Worm (Caenorhabditis elegans) whole organism, late embryonic: ENCODE data around the gene pals-40.

ENCODE experiments used
- C08G9.2 ChIP-seq: sonication (generic microtip); optimal IDR thresholded peaks from 2 replicates; lab custom pipeline; 2016; ENCODE audit warnings: mild to moderate bottlenecking, missing genetic modification characterization, moderate library complexity, missing compliant biosample characterization
- C38D4.7 ChIP-seq: fragments of 200-800 bp; sonication (Bioruptor generic); optimal IDR thresholded peaks from 2 replicates; lab custom pipeline; 2018; ENCODE audit warnings: mild to moderate bottlenecking, missing genetic modification characterization, moderate library complexity, missing compliant biosample characterization
- ama-1 ChIP-seq: fragments of 150-350 bp; optimal IDR thresholded peaks from 2 replicates; lab custom pipeline; 2014
- ceh-14 ChIP-seq: sonication (generic microtip); optimal IDR thresholded peaks from 2 replicates; lab custom pipeline; 2016; ENCODE audit warnings: missing genotype, missing genetic modification characterization, missing compliant biosample characterization
- ceh-19 ChIP-seq: fragments of 200-800 bp; sonication (Bioruptor generic); optimal IDR thresholded peaks from 2 replicates; lab custom pipeline; 2018; ENCODE audit warnings: mild to moderate bottlenecking, missing genetic modification characterization, missing compliant biosample characterization
- ceh-22 ChIP-seq: sonication (generic microtip); optimal IDR thresholded peaks from 2 replicates; lab custom pipeline; 2017; ENCODE audit warnings: missing biosample characterization, missing genetic modification characterization
- ceh-48 ChIP-seq: sonication (generic microtip); optimal IDR thresholded peaks from 2 replicates; lab custom pipeline; 2016; ENCODE audit warnings: missing genetic modification characterization, inconsistent platforms, missing compliant biosample characterization
- ceh-6 ChIP-seq: fragments of 200-800 bp; sonication (Bioruptor generic); optimal IDR thresholded peaks from 2 replicates; lab custom pipeline; 2018; ENCODE audit warnings: mild to moderate bottlenecking, missing genetic modification characterization, missing compliant biosample characterization
- che-1 ChIP-seq: sonication (generic microtip); optimal IDR thresholded peaks from 2 replicates; lab custom pipeline; 2016; ENCODE audit warnings: mild to moderate bottlenecking, missing genetic modification characterization, missing compliant biosample characterization
- elt-2 ChIP-seq: sonication (generic microtip); optimal IDR thresholded peaks from 2 replicates; lab custom pipeline; 2016; ENCODE audit warnings: missing genetic modification reagents, missing genetic modification characterization, missing compliant biosample characterization
- elt-4 ChIP-seq: sonication (generic microtip); optimal IDR thresholded peaks from 2 replicates; lab custom pipeline; 2016; ENCODE audit warnings: missing genetic modification characterization, missing compliant biosample characterization
- eyg-1 ChIP-seq: sonication (generic microtip); optimal IDR thresholded peaks from 2 replicates; lab custom pipeline; 2016; ENCODE audit warnings: missing genotype, missing genetic modification characterization, missing compliant biosample characterization
- fax-1 ChIP-seq: sonication (generic microtip); optimal IDR thresholded peaks from 2 replicates; lab custom pipeline; 2016; ENCODE audit warnings: missing genotype, missing genetic modification characterization, missing compliant biosample characterization
- fkh-10 ChIP-seq: fragments of 150-350 bp; optimal IDR thresholded peaks from 2 replicates; lab custom pipeline; 2014; ENCODE audit warnings: missing biosample characterization, missing genetic modification reagents, missing genetic modification characterization
- fkh-6 ChIP-seq: sonication (generic microtip); optimal IDR thresholded peaks from 2 replicates; lab custom pipeline; 2016; ENCODE audit warnings: missing genetic modification characterization, missing compliant biosample characterization
- gmeb-2 ChIP-seq: sonication (generic microtip); optimal IDR thresholded peaks from 2 replicates; lab custom pipeline; 2016; ENCODE audit warnings: missing genetic modification characterization, inconsistent platforms, missing compliant biosample characterization
- hlh-30 ChIP-seq: sonication (generic microtip); optimal IDR thresholded peaks from 2 replicates; lab custom pipeline; 2017; ENCODE audit warnings: antibody characterized with exemption, missing genetic modification characterization, missing compliant biosample characterization; ENCODE audit not compliant: insufficient read depth
- lim-6 ChIP-seq: sonication (generic microtip); optimal IDR thresholded peaks from 2 replicates; lab custom pipeline; 2016; ENCODE audit warnings: missing genetic modification characterization, missing compliant biosample characterization
- lin-11 ChIP-seq: fragments of 200-800 bp; sonication (Bioruptor generic); optimal IDR thresholded peaks from 2 replicates; lab custom pipeline; 2018; ENCODE audit warnings: mild to moderate bottlenecking, missing genetic modification characterization, missing compliant biosample characterization
- madf-2 ChIP-seq: sonication (generic microtip); optimal IDR thresholded peaks from 2 replicates; lab custom pipeline; 2017; ENCODE audit warnings: missing genetic modification characterization, missing compliant biosample characterization
- mec-3 ChIP-seq: sonication (generic microtip); optimal IDR thresholded peaks from 2 replicates; lab custom pipeline; 2016; ENCODE audit warnings: borderline replicate concordance, missing genetic modification characterization, missing compliant biosample characterization
- nfya-1 ChIP-seq: sonication (generic microtip); optimal IDR thresholded peaks from 2 replicates; lab custom pipeline; 2017; ENCODE audit warnings: missing genetic modification characterization, mild to moderate bottlenecking, missing compliant biosample characterization, antibody characterized with exemption, moderate library complexity
- nhr-232 ChIP-seq: sonication (generic microtip); optimal IDR thresholded peaks from 2 replicates; lab custom pipeline; 2016; ENCODE audit warnings: missing genetic modification characterization, missing compliant biosample characterization
- odd-2 ChIP-seq: sonication (generic microtip); optimal IDR thresholded peaks from 2 replicates; lab custom pipeline; 2017; ENCODE audit warnings: antibody characterized with exemption, mild to moderate bottlenecking, missing genetic modification characterization, missing compliant biosample characterization
- pag-3 ChIP-seq: sonication (generic microtip); optimal IDR thresholded peaks from 2 replicates; lab custom pipeline; 2016; ENCODE audit warnings: missing compliant biosample characterization, missing genetic modification characterization, borderline replicate concordance
- pat-9 ChIP-seq: fragments of 200-800 bp; sonication (Bioruptor generic); optimal IDR thresholded peaks from 2 replicates; lab custom pipeline; 2018; ENCODE audit warnings: mild to moderate bottlenecking, missing genetic modification characterization, moderate library complexity, missing compliant biosample characterization
- pax-1 ChIP-seq: fragments of 150-350 bp; optimal IDR thresholded peaks from 2 replicates; lab custom pipeline; 2014; ENCODE audit warnings: missing biosample characterization, missing genetic modification characterization
- pha-2 ChIP-seq: sonication (generic microtip); optimal IDR thresholded peaks from 2 replicates; lab custom pipeline; 2017; ENCODE audit warnings: mild to moderate bottlenecking, missing genetic modification characterization, missing compliant biosample characterization
- ref-2 ChIP-seq: sonication (generic microtip); optimal IDR thresholded peaks from 2 replicates; lab custom pipeline; 2016; ENCODE audit warnings: missing genetic modification characterization, missing compliant biosample characterization
- rnt-1 ChIP-seq: sonication (generic microtip); optimal IDR thresholded peaks from 2 replicates; lab custom pipeline; 2016; ENCODE audit warnings: missing genetic modification characterization, missing compliant biosample characterization
- tbx-2 ChIP-seq: sonication (generic microtip); optimal IDR thresholded peaks from 2 replicates; lab custom pipeline; 2016; ENCODE audit warnings: missing genetic modification characterization, missing compliant biosample characterization
- ttx-3 ChIP-seq: sonication (generic microtip); optimal IDR thresholded peaks from 2 replicates; lab custom pipeline; 2016; ENCODE audit warnings: missing genetic modification reagents, missing genetic modification characterization, missing compliant biosample characterization
- unc-86 ChIP-seq: sonication (generic microtip); optimal IDR thresholded peaks from 2 replicates; lab custom pipeline; 2016; ENCODE audit warnings: missing genetic modification characterization, missing compliant biosample characterization
- ztf-16 ChIP-seq: sonication (generic microtip); optimal IDR thresholded peaks from 2 replicates; lab custom pipeline; 2017; ENCODE audit warnings: missing genetic modification characterization, missing compliant biosample characterization

Gene pals-40

DNA sequence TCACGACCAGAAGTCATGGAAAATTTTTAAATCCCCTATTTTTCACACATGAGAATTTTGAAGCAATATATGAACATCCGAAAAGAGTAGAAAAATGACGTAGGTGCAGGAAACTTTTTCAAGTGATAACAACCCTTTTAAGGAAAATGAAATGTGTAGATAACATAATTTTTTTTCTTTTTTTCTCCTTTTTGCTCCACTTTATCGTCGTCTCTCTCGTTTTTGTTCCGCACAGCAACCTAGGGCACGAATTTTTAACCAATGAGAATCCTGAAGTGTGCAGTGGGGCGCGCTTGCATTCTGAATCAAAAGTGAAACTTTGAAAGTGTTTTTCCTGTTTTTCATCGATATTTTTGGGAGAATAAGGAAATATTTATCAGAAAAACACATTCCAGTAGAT lies 15.0 kb upstream of the pals-40 start:
- TF ChIP-seq elt-2, result peak; percentile 65
- TF ChIP-seq nhr-232, result no peak
- TF ChIP-seq C38D4.7 (GFP tag; lab: Kevin White, UChicago), result no peak

DNA sequence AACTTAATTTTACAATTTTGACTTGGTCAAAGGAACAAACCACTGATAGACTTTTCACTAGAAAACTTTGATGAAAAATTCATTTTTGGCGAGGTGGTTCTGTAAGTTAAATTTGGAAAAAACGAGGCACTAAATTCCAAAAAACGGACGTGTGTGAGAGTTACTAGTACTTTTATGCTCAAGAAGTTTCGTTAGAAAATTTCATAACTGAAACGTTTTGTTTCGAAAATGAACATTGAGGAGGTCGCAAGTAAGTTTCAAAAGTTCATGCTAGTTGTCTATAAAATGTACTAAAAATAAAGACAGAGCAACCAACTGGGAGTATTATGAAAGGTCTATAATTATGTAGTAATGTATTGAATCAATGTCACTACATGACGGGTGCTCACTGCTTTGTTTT lies 13.9 kb upstream of the pals-40 start, which contains the start of gene pals-17:
Gene pals-17 (minus strand): TSS at position 101 of the 400 bp plus-strand sequence.
- no peak for TF ChIP-seq hlh-30 (tag; lab: Kevin White, UChicago)
- no peak for TF ChIP-seq pax-1 (tag; lab: Kevin White, UChicago)
- no peak for TF ChIP-seq eyg-1 (tag; lab: Kevin White, UChicago)
- TF ChIP-seq lin-11 (tag; lab: Kevin White, UChicago), result no peak
- TF ChIP-seq mec-3 (tag; lab: Kevin White, UChicago), result no peak
- no peak for TF ChIP-seq ama-1 (lab: Kevin White, UChicago)
- TF ChIP-seq nfya-1, result no peak
- TF ChIP-seq madf-2, result no peak
- TF ChIP-seq tbx-2 (tag; lab: Kevin White, UChicago), result no peak
- TF ChIP-seq unc-86, result no peak
- no peak for TF ChIP-seq elt-4 (tag; lab: Kevin White, UChicago)
- no peak for TF ChIP-seq fkh-6 (tag; lab: Kevin White, UChicago)
- TF ChIP-seq nhr-232, result no peak
- TF ChIP-seq pag-3 (tag; lab: Kevin White, UChicago), result no peak
- TF ChIP-seq lim-6 (tag; lab: Kevin White, UChicago), result no peak
- no peak for TF ChIP-seq che-1 (tag; lab: Kevin White, UChicago)
- TF ChIP-seq C08G9.2 (tag; lab: Kevin White, UChicago), result no peak
- no peak for TF ChIP-seq ztf-16
- no peak for TF ChIP-seq ref-2
- no peak for TF ChIP-seq ceh-14 (tag; lab: Kevin White, UChicago)

- TF ChIP-seq elt-2 (peak; percentile 86), fkh-10 (GFP tag; lab: Kevin White, UChicago) (no peak)
Observed at ce11 chrIII:1389988-1390387, 12.2 kb upstream of the pals-40 start.

ce11 chrIII:1388274-1389058 lies 10.7 kb upstream of the pals-40 start, which contains the start of gene pals-20:
Gene pals-20 (minus strand): TSS chrIII:1388324.
- no peak for TF ChIP-seq C08G9.2 (tag; lab: Kevin White, UChicago)
- no peak for TF ChIP-seq odd-2
- TF ChIP-seq ceh-48 (tag; lab: Kevin White, UChicago), result no peak
- TF ChIP-seq rnt-1 (tag; lab: Kevin White, UChicago), result no peak
- TF ChIP-seq pat-9 (tag; lab: Kevin White, UChicago), result no peak
- TF ChIP-seq ceh-19 (GFP tag; lab: Kevin White, UChicago), result no peak
- TF ChIP-seq pha-2 (tag; lab: Kevin White, UChicago), result no peak

- TF ChIP-seq hlh-30 (tag; lab: Kevin White, UChicago) (no peak), gmeb-2 (tag; lab: Kevin White, UChicago) (no peak), lin-11 (tag; lab: Kevin White, UChicago) (no peak), nfya-1 (no peak), ceh-48 (tag; lab: Kevin White, UChicago) (no peak), ceh-6 (GFP tag; lab: Kevin White, UChicago) (no peak), fax-1 (tag; lab: Kevin White, UChicago) (no peak), unc-86 (no peak), pax-1 (tag; lab: Kevin White, UChicago) (no peak), ceh-22 (tag; lab: Kevin White, UChicago) (no peak), nhr-232 (no peak), ttx-3 (tag; lab: Kevin White, UChicago) (no peak), C08G9.2 (tag; lab: Kevin White, UChicago) (no peak), mec-3 (tag; lab: Kevin White, UChicago) (no peak)
Observed at ce11 chrIII:1384694-1385093, 6.9 kb upstream of the pals-40 start.
